Worm (Caenorhabditis elegans) whole organism, L4 larva: Measurements from ENCODE around the gene eif-2D.

Source experiments
- R02D3.7 ChIP-seq: fragments of 150-350 bp; sonication (generic microtip); optimal IDR thresholded peaks from 3 replicates; lab custom pipeline; 2014; ENCODE audit warnings: missing biosample characterization, missing genetic modification characterization
- dmd-6 ChIP-seq: fragments of 200-800 bp; sonication (Bioruptor generic); IDR thresholded peaks from 2 replicates; pipeline ENCODE4 v1.3.6; 2022; ENCODE audit warnings: missing genetic modification reagents, missing genetic modification characterization, missing compliant biosample characterization
- dmd-8 ChIP-seq: fragments of 200-800 bp; sonication (Bioruptor generic); IDR thresholded peaks from 2 replicates; pipeline ENCODE4 v1.3.6; 2022; ENCODE audit warnings: missing genetic modification characterization, missing compliant biosample characterization
- hlh-30 ChIP-seq: sonication (generic microtip); optimal IDR thresholded peaks from 2 replicates; lab custom pipeline; 2017; ENCODE audit warnings: antibody characterized with exemption, mild to moderate bottlenecking, missing genetic modification characterization, missing compliant biosample characterization; ENCODE audit not compliant: insufficient read depth
- lin-15B ChIP-seq: fragments of 150-350 bp; sonication (generic microtip); optimal IDR thresholded peaks from 3 replicates; lab custom pipeline; 2014; ENCODE audit warnings: missing biosample characterization, missing genetic modification characterization
- lsy-2 ChIP-seq, 2 experiments: fragments of 150-350 bp in 1 of 2; sonication (generic microtip) in 1 of 2; optimal IDR thresholded peaks; 2 replicates each; lab custom pipeline; 2014 to 2017; ENCODE audit warnings: missing biosample characterization in 2 of 2, missing genetic modification characterization in 2 of 2
- mdl-1 ChIP-seq, 2 experiments: fragments of 150-350 bp in 1 of 2; sonication (generic microtip) in 1 of 2; optimal IDR thresholded peaks; 2 replicates each; lab custom pipeline; 2014 to 2017; ENCODE audit warnings: missing biosample characterization in 2 of 2, missing genetic modification characterization in 2 of 2
- nhr-11 ChIP-seq: fragments of 150-350 bp; optimal IDR thresholded peaks from 2 replicates; lab custom pipeline; 2014; ENCODE audit warnings: missing biosample characterization, missing genetic modification characterization
- pqm-1 ChIP-seq: sonication (generic microtip); optimal IDR thresholded peaks from 2 replicates; lab custom pipeline; 2017; ENCODE audit warnings: missing biosample characterization, missing genetic modification characterization
- zfp-2 ChIP-seq: sonication (generic microtip); optimal IDR thresholded peaks from 2 replicates; lab custom pipeline; 2016; ENCODE audit warnings: mild to moderate bottlenecking, missing genetic modification characterization, missing compliant biosample characterization

Gene eif-2D

ce11 chrII:5742767-5743166 is 51.2 kb downstream of the eif-2D start:
- TF ChIP-seq hlh-30 (tag; lab: Kevin White, UChicago) (no peak), R02D3.7 (tag; lab: Kevin White, UChicago) (no peak), zfp-2 (no peak), pqm-1 (tag; lab: Kevin White, UChicago) (peak; percentile 71), dmd-6 (GFP tag; lab: Robert Waterston, UW) (0 out of 2 replicates have a peak, but pooled peaks have one; percentile 9), mdl-1 (tag; optimal IDR thresholded peaks at IDR 0.05; lab: Kevin White, UChicago) (no peak), lsy-2 (tag; optimal IDR thresholded peaks at IDR 0.05; lab: Kevin White, UChicago) (no peak), nhr-11 (no peak), dmd-8 (GFP tag; lab: Robert Waterston, UW) (no peak), lin-15B (tag; lab: Kevin White, UChicago) (no peak)
